Fruit fly (Drosophila melanogaster) whole organism, prepupa: ENCODE measurements around the gene GILT3.

Experiments
- CG10669 ChIP-seq: fragments of 200-800 bp; sonication (Bioruptor generic); optimal IDR thresholded peaks from 3 replicates; lab custom pipeline; 2018; ENCODE audit warnings: missing biosample characterization, mild to moderate bottlenecking, missing genetic modification characterization, moderate library complexity
- CG11294 ChIP-seq: fragments of 200-800 bp; sonication (Bioruptor generic); IDR thresholded peaks from 2 replicates; pipeline ENCODE4 v1.3.6; 2022; ENCODE audit warnings: missing biosample characterization, missing genetic modification characterization
- CG15336 ChIP-seq: fragments of 200-800 bp; sonication (Bioruptor generic); IDR thresholded peaks from 2 replicates; pipeline ENCODE4 v1.3.6; 2022; ENCODE audit warnings: missing biosample characterization, missing genetic modification characterization
- CG32006 ChIP-seq: fragments of 200-800 bp; sonication (Bioruptor generic); optimal IDR thresholded peaks from 3 replicates; lab custom pipeline; 2017; ENCODE audit warnings: missing biosample characterization, mild to moderate bottlenecking, missing genetic modification characterization
- CG3919 ChIP-seq: fragments of 200-800 bp; sonication (Bioruptor generic); optimal IDR thresholded peaks from 3 replicates; lab custom pipeline; 2016; ENCODE audit warnings: missing biosample characterization, missing genetic modification characterization
- CG8632 ChIP-seq: fragments of 200-800 bp; sonication (Bioruptor generic); optimal IDR thresholded peaks from 3 replicates; lab custom pipeline; 2016; ENCODE audit warnings: missing biosample characterization, missing genetic modification characterization
- Ets21C ChIP-seq: fragments of 200-800 bp; sonication (Bioruptor generic); optimal IDR thresholded peaks from 3 replicates; lab custom pipeline; 2016; ENCODE audit warnings: missing biosample characterization, missing genetic modification characterization
- Hr38 ChIP-seq: sonication (Bioruptor generic); optimal IDR thresholded peaks from 2 replicates; lab custom pipeline; 2016; ENCODE audit warnings: missing biosample characterization, missing genetic modification characterization
- Met ChIP-seq: fragments of 200-800 bp; sonication (Bioruptor generic); optimal IDR thresholded peaks from 3 replicates; lab custom pipeline; 2016; ENCODE audit warnings: missing biosample characterization, missing genetic modification characterization
- OdsH ChIP-seq: fragments of 200-800 bp; sonication (Bioruptor generic); optimal IDR thresholded peaks from 3 replicates; lab custom pipeline; 2016; ENCODE audit warnings: missing biosample characterization, missing genetic modification characterization
- svp ChIP-seq: fragments of 200-800 bp; sonication (Bioruptor generic); peaks from one replicate; lab custom pipeline; 2016; ENCODE audit warnings: missing biosample characterization, missing genetic modification characterization
- vri ChIP-seq: fragments of 200-800 bp; sonication (Bioruptor generic); optimal IDR thresholded peaks from 3 replicates; lab custom pipeline; 2016; ENCODE audit warnings: missing biosample characterization, mild to moderate bottlenecking, missing genetic modification characterization

dm6 chr3R:23713901-23714300 is 36.7 kb downstream of the GILT3 start:
- TF ChIP-seq Met (peak; percentile 90), OdsH (GFP tag; lab: Kevin White, UChicago) (peak; percentile 77), vri (peak; percentile 89), Ets21C (GFP tag; lab: Kevin White, UChicago) (peak; percentile 85), CG10669 (GFP tag; lab: Kevin White, UChicago) (peak; percentile 66), CG15336 (GFP tag; lab: Robert Waterston, UW) (peak; percentile 61), CG3919 (GFP tag; lab: Kevin White, UChicago) (peak; percentile 69), CG32006 (GFP tag; lab: Kevin White, UChicago) (peak; percentile 59), svp (GFP tag; lab: Kevin White, UChicago) (peak; percentile 93), Hr38 (GFP tag; lab: Kevin White, UChicago) (no peak), CG8632 (GFP tag; lab: Kevin White, UChicago) (peak; percentile 77), CG11294 (GFP tag; lab: Robert Waterston, UW) (no peak)
